Worm (Caenorhabditis elegans) whole organism, L1 larva: ENCODE data around the gene idpp-7.

Source experiments
- aly-2 ChIP-seq: fragments of 150-350 bp; optimal IDR thresholded peaks from 2 replicates; lab custom pipeline; 2014; ENCODE audit warnings: missing biosample characterization, missing genetic modification characterization
- blmp-1 ChIP-seq: fragments of 150-350 bp; optimal IDR thresholded peaks from 2 replicates; lab custom pipeline; 2014; ENCODE audit warnings: missing biosample characterization, missing genetic modification characterization
- ceh-88 ChIP-seq: fragments of 200-800 bp; sonication (Bioruptor generic); IDR thresholded peaks from 2 replicates; pipeline ENCODE4 v1.3.6; 2022; ENCODE audit warnings: missing genetic modification characterization, missing compliant biosample characterization
- elt-2 ChIP-seq: sonication (generic microtip); optimal IDR thresholded peaks from 2 replicates; lab custom pipeline; 2016; ENCODE audit warnings: missing genetic modification characterization, mild to moderate bottlenecking, inconsistent platforms, missing compliant biosample characterization, missing genetic modification reagents
- elt-3 ChIP-seq, 6 experiments: fragments of 150-350 bp in 1 of 6; sonication (generic microtip); optimal IDR thresholded peaks; 2 replicates each; lab custom pipeline; 2017 to 2018; ENCODE audit warnings: missing biosample characterization in 6 of 6, missing genetic modification characterization in 6 of 6, inconsistent platforms in 1 of 6
- fkh-8 ChIP-seq: sonication (generic microtip); optimal IDR thresholded peaks from 2 replicates; lab custom pipeline; 2016; ENCODE audit warnings: mild to moderate bottlenecking, missing genetic modification characterization, missing compliant biosample characterization
- hlh-17 ChIP-seq: fragments of 200-800 bp; sonication (Bioruptor generic); optimal IDR thresholded peaks from 2 replicates; lab custom pipeline; 2018; ENCODE audit warnings: missing genetic modification characterization, mild to moderate bottlenecking, missing compliant biosample characterization, moderate library complexity, borderline replicate concordance
- irx-1 ChIP-seq: sonication (generic microtip); optimal IDR thresholded peaks from 2 replicates; lab custom pipeline; 2016; ENCODE audit warnings: missing genetic modification characterization, missing compliant biosample characterization
- jun-1 ChIP-seq: fragments of 150-350 bp; optimal IDR thresholded peaks from 2 replicates; lab custom pipeline; 2014; ENCODE audit warnings: missing biosample characterization, missing genetic modification reagents, missing genetic modification characterization
- lin-13 ChIP-seq: fragments of 150-350 bp; optimal IDR thresholded peaks from 2 replicates; lab custom pipeline; 2014; ENCODE audit warnings: missing biosample characterization, missing genetic modification reagents, missing genetic modification characterization
- nhr-11 ChIP-seq: fragments of 150-350 bp; optimal IDR thresholded peaks from 2 replicates; lab custom pipeline; 2014; ENCODE audit warnings: missing biosample characterization, missing genetic modification characterization
- nhr-19 ChIP-seq: fragments of 200-800 bp; sonication (Bioruptor generic); conservative IDR thresholded peaks from 2 replicates; pipeline ENCODE4 v1.3.6; 2022; ENCODE audit warnings: missing genetic modification characterization, missing compliant biosample characterization
- nhr-71 ChIP-seq: sonication (generic microtip); optimal IDR thresholded peaks from 2 replicates; lab custom pipeline; 2016; ENCODE audit warnings: mild to moderate bottlenecking, missing genetic modification characterization, moderate library complexity, missing compliant biosample characterization
- snu-23 ChIP-seq: sonication (generic microtip); optimal IDR thresholded peaks from 2 replicates; lab custom pipeline; 2016; ENCODE audit warnings: missing genetic modification characterization, missing compliant biosample characterization
- unc-86 ChIP-seq: sonication (generic microtip); optimal IDR thresholded peaks from 2 replicates; lab custom pipeline; 2016; ENCODE audit warnings: missing genetic modification characterization, missing compliant biosample characterization
- ztf-4 ChIP-seq: fragments of 150-350 bp; optimal IDR thresholded peaks from 2 replicates; lab custom pipeline; 2014; ENCODE audit warnings: missing biosample characterization, missing genetic modification characterization

Gene idpp-7

ce11 chrIV:12765067-12765466 is 45.3 kb downstream of the idpp-7 start, which contains the start of gene ZK897.10:
Gene ZK897.10, plus strand, starts transcription at chrIV:12765351.
- TF ChIP-seq elt-2 (tag; lab: Kevin White, UChicago) (peak; percentile 53), nhr-11 (tag; lab: Kevin White, UChicago) (no peak), snu-23 (GFP tag; lab: Kevin White, UChicago) (no peak), irx-1 (no peak), hlh-17 (GFP tag; lab: Kevin White, UChicago) (no peak), fkh-8 (tag; lab: Kevin White, UChicago) (no peak), blmp-1 (tag; lab: Kevin White, UChicago) (no peak), lin-13 (GFP tag; lab: Kevin White, UChicago) (no peak), unc-86 (no peak), ceh-88 (no peak), nhr-19 (GFP tag; lab: Robert Waterston, UW) (no peak), jun-1 (tag; lab: Kevin White, UChicago) (peak; percentile 34), aly-2 (tag; lab: Kevin White, UChicago) (no peak), elt-3 (tag; optimal IDR thresholded peaks at IDR 0.05; lab: Kevin White, UChicago) (no peak), ztf-4 (no peak), nhr-71 (tag; lab: Kevin White, UChicago) (no peak)
